Fruit fly (Drosophila melanogaster) whole organism, embryonic: ENCODE measurements around the gene Kr-h2.
A peak's percentile ranks its signal among the peaks of the same experiment; 100 is the strongest.

Experiments used
- Atf6 ChIP-seq: fragments of 200-800 bp; sonication (Bioruptor generic); IDR thresholded peaks from 2 replicates; pipeline ENCODE4 v1.3.6; 2022; ENCODE audit warnings: missing biosample characterization, missing genetic modification characterization
- CG10267 ChIP-seq: fragments of 200-800 bp; sonication (Bioruptor generic); optimal IDR thresholded peaks from 2 replicates; lab custom pipeline; 2018; ENCODE audit warnings: missing biosample characterization, mild to moderate bottlenecking, missing genetic modification characterization, moderate library complexity
- CG10431 ChIP-seq: fragments of 200-800 bp; sonication (Bioruptor generic); optimal IDR thresholded peaks from 3 replicates; lab custom pipeline; 2018; ENCODE audit warnings: missing biosample characterization, mild to moderate bottlenecking, missing genetic modification characterization
- CG10543 ChIP-seq: fragments of 200-800 bp; sonication (Bioruptor generic); optimal IDR thresholded peaks from 3 replicates; lab custom pipeline; 2017; ENCODE audit warnings: missing biosample characterization, mild to moderate bottlenecking, missing genetic modification characterization, moderate library complexity
- CG11456 ChIP-seq: fragments of 200-800 bp; sonication (Bioruptor generic); IDR thresholded peaks from 3 replicates; pipeline ENCODE4 v1.3.6; 2022; ENCODE audit warnings: missing biosample characterization, missing genetic modification characterization
- CG13287 ChIP-seq: fragments of 200-800 bp; sonication (Bioruptor generic); IDR thresholded peaks from 2 replicates; pipeline ENCODE4 v1.3.6; 2022; ENCODE audit warnings: missing biosample characterization, missing genetic modification characterization; ENCODE audit not compliant: partially characterized antibody
- CG13894 ChIP-seq: fragments of 200-800 bp; sonication (Bioruptor generic); optimal IDR thresholded peaks from 3 replicates; lab custom pipeline; 2018; ENCODE audit warnings: missing biosample characterization, mild to moderate bottlenecking, missing genetic modification characterization, moderate library complexity
- CG15514 ChIP-seq: fragments of 200-800 bp; sonication (Bioruptor generic); optimal IDR thresholded peaks from 3 replicates; lab custom pipeline; 2017; ENCODE audit warnings: missing biosample characterization, missing genetic modification characterization, mild to moderate bottlenecking, moderate library complexity, missing genetic modification reagents
- CG15601 ChIP-seq: fragments of 200-800 bp; sonication (Bioruptor generic); optimal IDR thresholded peaks from 3 replicates; lab custom pipeline; 2019; ENCODE audit warnings: missing biosample characterization, mild to moderate bottlenecking, missing genetic modification characterization, moderate library complexity
- CG16813 ChIP-seq: fragments of 200-800 bp; sonication (Bioruptor generic); IDR thresholded peaks from 3 replicates; pipeline ENCODE4 v1.3.6; 2022; ENCODE audit warnings: missing biosample characterization, missing genetic modification characterization; ENCODE audit not compliant: partially characterized antibody
- CG17186 ChIP-seq: fragments of 200-800 bp; sonication (Bioruptor generic); optimal IDR thresholded peaks from 3 replicates; lab custom pipeline; 2017; ENCODE audit warnings: missing biosample characterization, missing genetic modification reagents, missing genetic modification characterization
- CG17328 ChIP-seq: fragments of 200-800 bp; sonication (Bioruptor generic); IDR thresholded peaks from 2 replicates; pipeline ENCODE4 v1.3.6; 2022; ENCODE audit warnings: missing biosample characterization, missing genetic modification characterization
- CG18599 ChIP-seq: fragments of 200-800 bp; sonication (Bioruptor generic); optimal IDR thresholded peaks from 3 replicates; lab custom pipeline; 2017; ENCODE audit warnings: missing biosample characterization, missing genetic modification characterization, mild to moderate bottlenecking, moderate library complexity, missing genetic modification reagents
- CG32772 ChIP-seq: fragments of 200-800 bp; sonication (Bioruptor generic); IDR thresholded peaks from 2 replicates; pipeline ENCODE4 v1.3.6; 2022; ENCODE audit warnings: missing biosample characterization, missing genetic modification characterization
- CG3995 ChIP-seq: fragments of 200-800 bp; sonication (Bioruptor generic); optimal IDR thresholded peaks from 3 replicates; lab custom pipeline; 2016; ENCODE audit warnings: missing biosample characterization, missing genetic modification characterization
- CG6272 ChIP-seq: fragments of 200-800 bp; sonication (Bioruptor generic); IDR thresholded peaks from 2 replicates; pipeline ENCODE4 v1.3.6; 2022; ENCODE audit warnings: missing biosample characterization, missing genetic modification characterization
- CG8924 ChIP-seq: fragments of 200-800 bp; optimal IDR thresholded peaks from 3 replicates; lab custom pipeline; 2019; ENCODE audit warnings: missing biosample characterization, mild to moderate bottlenecking, missing genetic modification characterization, moderate library complexity
- CG9817 ChIP-seq: fragments of 200-800 bp; sonication (Bioruptor generic); optimal IDR thresholded peaks from 2 replicates; lab custom pipeline; 2018; ENCODE audit warnings: missing biosample characterization, mild to moderate bottlenecking, missing genetic modification characterization, moderate library complexity
- Dip3 ChIP-seq: fragments of 200-800 bp; sonication (Bioruptor generic); optimal IDR thresholded peaks from 3 replicates; lab custom pipeline; 2016; ENCODE audit warnings: missing biosample characterization, missing genetic modification characterization
- Doc2 ChIP-seq: fragments of 200-800 bp; sonication (Bioruptor generic); IDR thresholded peaks from 2 replicates; pipeline ENCODE4 v1.3.6; 2022; ENCODE audit warnings: missing biosample characterization, missing genetic modification characterization
- HLH54F ChIP-seq: fragments of 200-800 bp; sonication (Bioruptor generic); optimal IDR thresholded peaks from 3 replicates; lab custom pipeline; 2016; ENCODE audit warnings: missing biosample characterization, missing genetic modification characterization
- HLHmδ ChIP-seq: fragments of 200-800 bp; sonication (Bioruptor generic); optimal IDR thresholded peaks from 2 replicates; lab custom pipeline; 2018; ENCODE audit warnings: missing biosample characterization, mild to moderate bottlenecking, missing genetic modification characterization, moderate library complexity
- Hmr ChIP-seq: fragments of 200-800 bp; sonication (Bioruptor generic); optimal IDR thresholded peaks from 3 replicates; lab custom pipeline; 2017; ENCODE audit warnings: mild to moderate bottlenecking, missing biosample characterization, missing genetic modification reagents, missing genetic modification characterization
- Hr78 ChIP-seq, 2 experiments: fragments of 200-800 bp in 1 of 2; fragments of >200 bp in 1 of 2; sonication (Bioruptor generic) in 1 of 2; optimal IDR thresholded peaks; 2 replicates each; lab custom pipeline; 2017 to 2019; ENCODE audit warnings: missing biosample characterization in 2 of 2, missing genetic modification characterization in 2 of 2, mild to moderate bottlenecking in 1 of 2, moderate library complexity in 1 of 2
- Mrtf ChIP-seq: fragments of 200-800 bp; sonication (Bioruptor generic); IDR thresholded peaks from 3 replicates; pipeline ENCODE4 v1.3.6; 2022; ENCODE audit warnings: missing biosample characterization, missing genetic modification characterization
- NFAT ChIP-seq: fragments of 200-800 bp; sonication (Bioruptor generic); IDR thresholded peaks from 2 replicates; pipeline ENCODE4 v1.3.6; 2022; ENCODE audit warnings: missing biosample characterization, missing genetic modification characterization
- Nf-YA ChIP-seq: fragments of 200-800 bp; sonication (Bioruptor generic); IDR thresholded peaks from 2 replicates; pipeline ENCODE4 v1.3.6; 2022; ENCODE audit warnings: missing biosample characterization, missing genetic modification characterization
- Oaz ChIP-seq: fragments of 200-800 bp; sonication (Bioruptor generic); IDR thresholded peaks from 2 replicates; pipeline ENCODE4 v1.3.6; 2022; ENCODE audit warnings: missing biosample characterization, missing genetic modification characterization
- Rfx ChIP-seq: fragments of 200-800 bp; sonication (Bioruptor generic); IDR thresholded peaks from 2 replicates; pipeline ENCODE4 v1.3.6; 2022; ENCODE audit warnings: missing biosample characterization, missing genetic modification characterization
- Sry-δ ChIP-seq: fragments of 200-800 bp; sonication (Bioruptor generic); optimal IDR thresholded peaks from 2 replicates; lab custom pipeline; 2016; ENCODE audit warnings: missing biosample characterization, missing genetic modification characterization
- Usf ChIP-seq: fragments of 200-800 bp; sonication (Bioruptor generic); optimal IDR thresholded peaks from 2 replicates; lab custom pipeline; 2017; ENCODE audit warnings: missing genotype, missing biosample characterization, missing genetic modification characterization
- YL-1 ChIP-seq: fragments of 200-800 bp; sonication (Bioruptor generic); optimal IDR thresholded peaks from 3 replicates; lab custom pipeline; 2017; ENCODE audit warnings: missing biosample characterization, mild to moderate bottlenecking, missing genetic modification characterization
- ab ChIP-seq: fragments of 200-800 bp; sonication (Bioruptor generic); optimal IDR thresholded peaks from 2 replicates; lab custom pipeline; 2016; ENCODE audit warnings: missing biosample characterization, missing genetic modification characterization
- abd-A ChIP-seq: fragments of 200-800 bp; sonication (Bioruptor generic); optimal IDR thresholded peaks from 3 replicates; lab custom pipeline; 2019; ENCODE audit warnings: missing biosample characterization, mild to moderate bottlenecking, missing genetic modification characterization, moderate library complexity
- amos ChIP-seq: fragments of 200-800 bp; sonication (Bioruptor generic); IDR thresholded peaks from 2 replicates; pipeline ENCODE4 v1.3.6; 2022; ENCODE audit warnings: missing biosample characterization, missing genetic modification characterization; ENCODE audit not compliant: partially characterized antibody
- bbx ChIP-seq: fragments of 200-800 bp; sonication (Bioruptor generic); IDR thresholded peaks from 2 replicates; pipeline ENCODE4 v1.3.6; 2022; ENCODE audit warnings: missing biosample characterization, missing genetic modification characterization; ENCODE audit not compliant: partially characterized antibody
- chinmo ChIP-seq: fragments of 200-800 bp; sonication (Bioruptor generic); IDR thresholded peaks from 4 replicates; pipeline ENCODE4 v1.3.6; 2022; ENCODE audit warnings: missing biosample characterization, missing genetic modification characterization; ENCODE audit not compliant: partially characterized antibody
- ci ChIP-seq: fragments of 200-800 bp; sonication (Bioruptor generic); IDR thresholded peaks from 3 replicates; pipeline ENCODE4 v1.3.6; 2022; ENCODE audit warnings: missing biosample characterization, missing genetic modification characterization
- danr ChIP-seq: fragments of 200-800 bp; sonication (Bioruptor generic); IDR thresholded peaks from 2 replicates; pipeline ENCODE4 v1.3.6; 2022; ENCODE audit warnings: missing biosample characterization, missing genetic modification characterization
- gsb-n ChIP-seq: fragments of 200-800 bp; sonication (Bioruptor generic); optimal IDR thresholded peaks from 3 replicates; lab custom pipeline; 2018; ENCODE audit warnings: missing biosample characterization, mild to moderate bottlenecking, missing genetic modification characterization
- her ChIP-seq: fragments of 200-800 bp; sonication (Bioruptor generic); optimal IDR thresholded peaks from 2 replicates; lab custom pipeline; 2016; ENCODE audit warnings: missing biosample characterization, missing genetic modification characterization
- hkb ChIP-seq, 2 experiments: fragments of 200-800 bp in 1 of 2; fragments of >200 bp in 1 of 2; sonication (Bioruptor generic) in 1 of 2; IDR thresholded peaks in 1 of 2; optimal IDR thresholded peaks in 1 of 2; 2 replicates each; pipeline versions ENCODE4 v1.3.6 to Lab custom; 2017 to 2022; ENCODE audit warnings: missing biosample characterization in 1 of 2, missing genetic modification characterization in 1 of 2
- lbe ChIP-seq: fragments of 200-800 bp; sonication (Bioruptor generic); optimal IDR thresholded peaks from 2 replicates; lab custom pipeline; 2016; ENCODE audit warnings: missing biosample characterization, mild to moderate bottlenecking, missing genetic modification characterization
- nau ChIP-seq: fragments of 200-800 bp; sonication (Bioruptor generic); optimal IDR thresholded peaks from 3 replicates; lab custom pipeline; 2017; ENCODE audit warnings: missing biosample characterization, mild to moderate bottlenecking, missing genetic modification characterization, missing genetic modification reagents
- onecut ChIP-seq: fragments of 200-800 bp; sonication (Bioruptor generic); IDR thresholded peaks from 2 replicates; pipeline ENCODE4 v1.3.6; 2022; ENCODE audit warnings: missing biosample characterization, missing genetic modification characterization
- schlank ChIP-seq: fragments of 200-800 bp; sonication (Bioruptor generic); optimal IDR thresholded peaks from 2 replicates; lab custom pipeline; 2018; ENCODE audit warnings: missing biosample characterization, mild to moderate bottlenecking, missing genetic modification characterization
- slbo ChIP-seq: fragments of 200-800 bp; sonication (Bioruptor generic); IDR thresholded peaks from 2 replicates; pipeline ENCODE4 v1.3.6; 2022; ENCODE audit warnings: missing biosample characterization, missing genetic modification characterization
- vvl ChIP-seq: fragments of 200-800 bp; sonication (Bioruptor generic); IDR thresholded peaks from 2 replicates; pipeline ENCODE4 v1.3.6; 2022; ENCODE audit warnings: missing biosample characterization, missing genetic modification characterization

Kr-h2 gene

DNA sequence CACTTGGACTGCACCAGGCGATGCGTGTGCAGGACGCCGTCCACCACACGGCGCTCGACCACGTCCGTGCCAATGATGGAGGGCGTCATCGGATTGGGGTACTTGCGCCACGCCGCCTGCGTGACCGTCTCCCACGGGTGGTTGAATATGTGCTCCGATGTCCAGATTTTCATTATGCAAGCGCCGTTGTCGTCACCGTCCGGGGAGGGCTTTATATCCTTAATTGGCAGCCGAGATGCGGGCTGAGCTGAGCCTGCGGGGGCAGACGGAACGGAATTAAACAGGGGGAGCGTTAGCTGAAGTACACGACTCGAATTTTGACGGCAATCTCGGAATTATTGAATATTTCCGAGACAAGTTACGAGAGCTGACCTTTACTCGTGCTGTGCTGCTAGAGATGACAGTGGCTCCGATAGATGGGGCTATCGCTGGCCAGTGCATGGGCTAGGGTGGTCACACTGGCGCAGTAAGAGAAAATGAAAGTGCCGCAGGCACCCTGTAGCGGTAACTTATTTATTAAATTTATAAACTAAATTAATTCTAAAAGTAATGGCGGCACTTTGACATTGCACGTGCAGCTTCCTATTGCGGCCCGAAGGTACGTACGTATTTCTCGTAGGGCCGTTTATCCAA, 23.1 kb upstream of the Kr-h2 start, which contains the start of gene IPIP (continued):
- TF ChIP-seq CG9817 (tag; lab: Kevin White, UChicago) (peak; percentile 32), Usf (GFP tag; lab: Kevin White, UChicago) (no peak), Sry-δ (GFP tag; lab: Kevin White, UChicago) (peak; percentile 90), Hmr (GFP tag; lab: Kevin White, UChicago) (peak; percentile 31), vvl (GFP tag; lab: Robert Waterston, UW) (peak; percentile 67), Atf6 (GFP tag; lab: Robert Waterston, UW) (no peak), CG10543 (GFP tag; lab: Kevin White, UChicago) (peak; percentile 51), her (peak; percentile 2), lbe (no peak), CG18599 (GFP tag; lab: Kevin White, UChicago) (peak; percentile 15), danr (GFP tag; lab: Robert Waterston, UW) (no peak), gsb-n (tag; lab: Kevin White, UChicago) (no peak), Dip3 (GFP tag; lab: Kevin White, UChicago) (no peak), CG13287 (GFP tag; lab: Robert Waterston, UW) (peak; percentile 83), CG17328 (peak; percentile 55; the same call in 1 of the 2 replicates), CG16813 (peak; percentile 87), Nf-YA (GFP tag; lab: Robert Waterston, UW) (peak; percentile 39; the same call in 1 of the 2 replicates), hkb (optimal IDR thresholded peaks at IDR 0.05; lab: Kevin White, UChicago) (no peak), hkb (GFP tag; IDR thresholded peaks at IDR 0.05; lab: Robert Waterston, UW) (peak; percentile 34; the same call in 1 of the 2 replicates), CG10267 (peak; percentile 13), CG17186 (GFP tag; lab: Kevin White, UChicago) (peak; percentile 49), Oaz (no peak), YL-1 (peak; percentile 88), slbo (GFP tag; lab: Robert Waterston, UW) (peak; percentile 66), Mrtf (peak; percentile 22; the same call in 1 of the 3 replicates), CG10431 (GFP tag; lab: Kevin White, UChicago) (peak; percentile 57), HLHmδ (peak; percentile 3), amos (peak; percentile 94), CG6272 (GFP tag; lab: Robert Waterston, UW) (peak; percentile 63), CG15601 (tag; lab: Kevin White, UChicago) (no peak), HLH54F (GFP tag; lab: Kevin White, UChicago) (peak; percentile 34), onecut (GFP tag; lab: Robert Waterston, UW) (peak; percentile 69), CG3995 (GFP tag; lab: Kevin White, UChicago) (no peak), CG8924 (tag; lab: Kevin White, UChicago) (peak; percentile 17), Rfx (GFP tag; lab: Robert Waterston, UW) (peak; percentile 74), NFAT (peak; percentile 82), schlank (tag; lab: Kevin White, UChicago) (no peak), abd-A (tag; lab: Kevin White, UChicago) (no peak), Doc2 (GFP tag; lab: Robert Waterston, UW) (no peak), ci (GFP tag; lab: Robert Waterston, UW) (peak; percentile 79), CG32772 (GFP tag; lab: Robert Waterston, UW) (peak; percentile 23; the same call in 1 of the 2 replicates), bbx (GFP tag; lab: Robert Waterston, UW) (peak; percentile 87), CG15514 (GFP tag; lab: Kevin White, UChicago) (peak; percentile 64), chinmo (peak; percentile 80; the same call in 1 of the 4 replicates), ab (no peak), Hr78 (GFP tag; optimal IDR thresholded peaks at IDR 0.05; lab: Kevin White, UChicago) (peak in 1 of 2 experiments; percentile 84), nau (GFP tag; lab: Kevin White, UChicago) (no peak), CG11456 (GFP tag; lab: Robert Waterston, UW) (peak; percentile 75), CG13894 (tag; lab: Kevin White, UChicago) (no peak)
